Worm (Caenorhabditis elegans) whole organism, L2 larva: Measurements from ENCODE around the gene set-11.
"Not testable (repeated sequence)": the region's sequence is repeated elsewhere in the genome, so short reads cannot be mapped to it uniquely, and the experiment has no call there.

ENCODE experiments used
- C34F6.9 ChIP-seq: fragments of 150-350 bp; optimal IDR thresholded peaks from 2 replicates; lab custom pipeline; 2014; ENCODE audit warnings: missing biosample characterization, missing genetic modification characterization
- F13H6.1 ChIP-seq: sonication (generic microtip); optimal IDR thresholded peaks from 2 replicates; lab custom pipeline; 2016; ENCODE audit warnings: missing genetic modification characterization, missing compliant biosample characterization
- Y55F3AM.14 ChIP-seq: fragments of 200-800 bp; sonication (Bioruptor generic); optimal IDR thresholded peaks from 2 replicates; lab custom pipeline; 2018; ENCODE audit warnings: mild to moderate bottlenecking, missing genetic modification characterization, missing compliant biosample characterization
- alr-1 ChIP-seq: fragments of 150-350 bp; optimal IDR thresholded peaks from 2 replicates; lab custom pipeline; 2014; ENCODE audit warnings: missing biosample characterization, missing genetic modification characterization
- aly-2 ChIP-seq: fragments of 150-350 bp; optimal IDR thresholded peaks from 2 replicates; lab custom pipeline; 2014; ENCODE audit warnings: missing biosample characterization, missing genetic modification characterization
- ama-1 ChIP-seq: fragments of 150-350 bp; optimal IDR thresholded peaks from 2 replicates; lab custom pipeline; 2018; ENCODE audit warnings: inconsistent platforms
- ceh-16 ChIP-seq: fragments of 150-350 bp; optimal IDR thresholded peaks from 2 replicates; lab custom pipeline; 2014; ENCODE audit warnings: missing biosample characterization, missing genetic modification characterization
- elt-3 ChIP-seq: sonication (generic microtip); optimal IDR thresholded peaks from 2 replicates; lab custom pipeline; 2017; ENCODE audit warnings: missing biosample characterization, missing genetic modification characterization
- fos-1 ChIP-seq: fragments of 150-350 bp; optimal IDR thresholded peaks from 2 replicates; lab custom pipeline; 2014; ENCODE audit warnings: missing biosample characterization, missing genetic modification characterization
- gmeb-1 ChIP-seq: fragments of 150-350 bp; optimal IDR thresholded peaks from 2 replicates; lab custom pipeline; 2014; ENCODE audit warnings: missing biosample characterization, missing genetic modification characterization
- lin-11 ChIP-seq: fragments of 150-350 bp; sonication (generic microtip); optimal IDR thresholded peaks from 2 replicates; lab custom pipeline; 2014; ENCODE audit warnings: missing biosample characterization, missing genetic modification characterization, inconsistent platforms, mixed read lengths
- lin-13 ChIP-seq: fragments of 150-350 bp; optimal IDR thresholded peaks from 2 replicates; lab custom pipeline; 2014; ENCODE audit warnings: missing biosample characterization, missing genetic modification reagents, missing genetic modification characterization
- lin-39 ChIP-seq: fragments of 150-350 bp; optimal IDR thresholded peaks from 2 replicates; lab custom pipeline; 2014; ENCODE audit warnings: missing biosample characterization, missing genetic modification reagents, missing genetic modification characterization
- mab-5 ChIP-seq: fragments of 150-350 bp; optimal IDR thresholded peaks from 2 replicates; lab custom pipeline; 2014; ENCODE audit warnings: missing biosample characterization, missing genetic modification characterization
- mbf-1 ChIP-seq: sonication (generic microtip); optimal IDR thresholded peaks from 2 replicates; lab custom pipeline; 2017; ENCODE audit warnings: missing biosample characterization, missing genetic modification characterization
- mdl-1 ChIP-seq, 2 experiments: fragments of 150-350 bp in 1 of 2; sonication (generic microtip) in 1 of 2; optimal IDR thresholded peaks; 2 replicates each; lab custom pipeline; 2017; ENCODE audit warnings: missing biosample characterization in 2 of 2, missing genetic modification characterization in 2 of 2
- nhr-10 ChIP-seq: sonication (generic microtip); optimal IDR thresholded peaks from 2 replicates; lab custom pipeline; 2017; ENCODE audit warnings: missing biosample characterization, missing genetic modification characterization
- nhr-11 ChIP-seq: fragments of 150-350 bp; optimal IDR thresholded peaks from 2 replicates; lab custom pipeline; 2014; ENCODE audit warnings: missing biosample characterization, missing genetic modification characterization
- nhr-21 ChIP-seq: fragments of 150-350 bp; optimal IDR thresholded peaks from 2 replicates; lab custom pipeline; 2014; ENCODE audit warnings: missing biosample characterization, missing genetic modification characterization
- nhr-25 ChIP-seq: fragments of 150-350 bp; sonication (generic microtip); optimal IDR thresholded peaks from 3 replicates; lab custom pipeline; 2014; ENCODE audit warnings: missing biosample characterization, missing genetic modification characterization
- nhr-6 ChIP-seq: fragments of 150-350 bp; optimal IDR thresholded peaks from 2 replicates; lab custom pipeline; 2014; ENCODE audit warnings: missing biosample characterization, missing genetic modification characterization
- nhr-77 ChIP-seq: fragments of 150-350 bp; optimal IDR thresholded peaks from 2 replicates; lab custom pipeline; 2014; ENCODE audit warnings: missing biosample characterization, missing genetic modification characterization
- sem-4 ChIP-seq: fragments of 150-350 bp; optimal IDR thresholded peaks from 2 replicates; lab custom pipeline; 2014; ENCODE audit warnings: missing biosample characterization, missing genetic modification reagents, missing genetic modification characterization
- sma-9 ChIP-seq, 2 experiments: fragments of 150-350 bp in 1 of 2; sonication (generic microtip) in 1 of 2; optimal IDR thresholded peaks; 2 replicates each; lab custom pipeline; 2014 to 2016; ENCODE audit warnings: missing genetic modification characterization in 2 of 2, mild to moderate bottlenecking in 1 of 2, missing biosample characterization in 1 of 2, missing compliant biosample characterization in 1 of 2, missing genetic modification reagents in 1 of 2, moderate library complexity in 1 of 2
- unc-39 ChIP-seq: fragments of 150-350 bp; optimal IDR thresholded peaks from 2 replicates; lab custom pipeline; 2014; ENCODE audit warnings: missing biosample characterization, missing genetic modification characterization
- unc-55 ChIP-seq: fragments of 150-350 bp; sonication (generic microtip); optimal IDR thresholded peaks from 3 replicates; lab custom pipeline; 2014; ENCODE audit warnings: missing biosample characterization, missing genetic modification reagents, missing genetic modification characterization
- unc-62 ChIP-seq: fragments of 150-350 bp; optimal IDR thresholded peaks from 2 replicates; lab custom pipeline; 2014; ENCODE audit warnings: missing biosample characterization, missing genetic modification reagents, missing genetic modification characterization
- zag-1 ChIP-seq: fragments of 150-350 bp; optimal IDR thresholded peaks from 2 replicates; lab custom pipeline; 2014; ENCODE audit warnings: missing biosample characterization, missing genetic modification characterization
- ztf-11 ChIP-seq: sonication (generic microtip); optimal IDR thresholded peaks from 2 replicates; lab custom pipeline; 2017; ENCODE audit warnings: missing biosample characterization, missing genetic modification characterization

set-11 gene

DNA sequence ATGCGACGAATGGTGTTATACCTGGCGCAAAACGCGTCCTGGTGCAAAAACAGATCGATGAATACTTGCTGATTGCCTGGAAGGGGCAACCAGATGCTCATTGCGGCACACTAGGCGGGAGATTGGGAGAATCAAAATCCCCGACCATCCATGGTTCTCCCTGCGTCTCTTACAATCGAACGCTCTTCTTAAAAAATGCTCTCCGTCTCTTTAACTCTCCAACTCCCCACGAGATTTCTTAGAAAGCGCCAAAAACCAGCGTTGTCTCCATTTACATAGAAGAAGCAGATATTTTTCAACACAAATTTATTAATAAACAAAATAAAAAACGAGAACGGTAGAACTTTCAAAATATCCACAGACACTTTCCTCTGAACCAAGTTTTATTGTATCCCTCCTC is 11.3 kb downstream of the set-11 start, which contains the start of gene F34D6.1:
TSS of gene F34D6.1 (minus strand) at position 101 of the 400 bp plus-strand sequence.
- TF ChIP-seq nhr-6 (tag; lab: Kevin White, UChicago) (no peak), lin-11 (tag; lab: Kevin White, UChicago) (no peak), unc-62 (GFP tag; lab: Kevin White, UChicago) (no peak), nhr-77 (tag; lab: Kevin White, UChicago) (no peak), aly-2 (tag; lab: Kevin White, UChicago) (no peak), ceh-16 (tag; lab: Kevin White, UChicago) (no peak), fos-1 (no peak), unc-55 (GFP tag; lab: Kevin White, UChicago) (no peak), lin-39 (tag; lab: Kevin White, UChicago) (no peak), unc-39 (tag; lab: Kevin White, UChicago) (no peak), mab-5 (no peak), sem-4 (no peak), zag-1 (tag; lab: Kevin White, UChicago) (no peak), Y55F3AM.14 (GFP tag; lab: Kevin White, UChicago) (no peak), alr-1 (tag; lab: Kevin White, UChicago) (no peak), nhr-10 (tag; lab: Kevin White, UChicago) (no peak), gmeb-1 (tag; lab: Kevin White, UChicago) (no peak)
- TF ChIP-seq, all 48 proteins: peak for 0

DNA sequence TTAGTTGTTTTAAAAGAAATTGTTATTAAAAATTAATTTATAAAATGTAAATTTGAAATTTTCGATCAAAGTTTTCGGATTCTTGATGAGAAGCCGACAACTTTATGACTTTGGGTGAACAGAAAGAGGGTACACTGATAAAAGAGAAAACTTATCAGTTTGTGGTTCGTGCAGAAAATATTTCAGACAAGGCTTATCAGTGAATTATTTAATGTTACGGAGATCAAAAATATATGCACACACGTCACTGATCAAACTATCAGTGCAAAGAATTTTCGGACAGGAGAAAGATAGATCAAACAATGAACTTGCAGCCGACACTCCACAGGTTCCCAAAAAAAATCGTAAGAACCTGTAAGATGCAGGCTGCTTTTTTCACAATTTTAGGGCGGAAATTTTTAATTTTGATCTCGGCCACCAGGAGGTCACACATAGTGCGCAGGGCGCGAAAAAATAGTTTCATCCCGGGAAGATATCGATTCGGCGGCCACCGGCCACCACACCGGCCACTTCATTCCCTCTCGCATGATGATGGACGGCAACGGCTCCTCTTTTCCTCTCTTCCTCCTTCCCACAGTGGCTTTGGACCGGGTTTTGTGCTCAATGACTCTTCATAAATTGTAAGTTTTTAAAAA is 14.7 kb downstream of the set-11 start, which contains the start of gene F22E5.17:
TSS of gene F22E5.17 (plus strand) at position 508 of the 635 bp plus-strand sequence.
- TF ChIP-seq gmeb-1 (tag; lab: Kevin White, UChicago) (peak; percentile 19), lin-11 (tag; lab: Kevin White, UChicago) (no peak), aly-2 (tag; lab: Kevin White, UChicago) (no peak), fos-1 (peak; percentile 88), nhr-10 (tag; lab: Kevin White, UChicago) (no peak), F13H6.1 (tag; lab: Kevin White, UChicago) (peak; percentile 1), elt-3 (tag; lab: Kevin White, UChicago) (no peak), sma-9 (GFP tag; optimal IDR thresholded peaks at IDR 0.05; lab: Kevin White, UChicago) (peak; percentile 77), sma-9 (tag; optimal IDR thresholded peaks at IDR 0.05; lab: Kevin White, UChicago) (no peak)

DNA sequence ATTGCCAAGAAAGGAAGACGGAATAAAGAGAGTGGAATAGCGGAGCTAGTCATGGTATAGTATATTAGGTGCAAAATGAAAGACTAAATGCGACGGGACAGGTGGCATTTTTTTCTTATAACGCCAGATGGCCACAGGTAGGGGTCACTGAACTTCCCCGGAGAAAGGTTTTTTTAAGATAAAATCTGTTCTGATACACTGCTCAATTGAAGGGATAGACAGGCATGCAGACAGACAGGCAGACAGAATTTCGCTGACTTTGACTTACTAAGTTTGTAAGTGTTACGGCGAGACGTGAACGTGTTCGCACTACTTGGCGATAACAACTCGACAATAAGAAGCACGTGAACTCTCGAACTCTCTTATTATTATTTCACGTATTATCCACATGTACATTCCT is 18.8 kb downstream of the set-11 start, which contains the start of the genes F22E5.20 and F22E5.1:
TSS of gene F22E5.20 (minus strand) at position 101 of the 400 bp plus-strand sequence.
TSS of gene F22E5.1 (plus strand) at position 242 of the 400 bp plus-strand sequence.
- TF ChIP-seq unc-55 (GFP tag; lab: Kevin White, UChicago); nhr-25 (tag; lab: Kevin White, UChicago); nhr-6 (tag; lab: Kevin White, UChicago): not testable (repeated sequence)

DNA sequence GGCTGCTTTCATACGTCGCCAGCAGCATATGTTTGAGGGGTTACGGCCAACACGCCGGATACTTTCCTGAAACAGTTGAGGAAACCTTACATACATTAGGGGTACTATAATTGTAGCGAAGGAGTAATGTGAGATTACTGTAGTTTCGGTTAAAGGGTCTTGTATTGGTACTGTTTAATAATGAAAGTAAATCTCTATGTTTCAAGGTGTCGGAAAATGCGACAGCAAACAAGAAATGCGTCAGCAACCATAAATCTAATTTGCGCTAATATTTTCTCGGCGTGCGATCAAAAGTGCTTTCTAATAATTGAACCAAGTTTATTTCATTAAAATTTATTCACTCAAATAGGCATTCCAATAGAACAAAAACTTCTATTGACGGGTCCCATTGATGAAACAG is 20.1 kb downstream of the set-11 start, which contains the start of gene sri-57:
TSS of gene sri-57 (minus strand) at position 101 of the 400 bp plus-strand sequence.
- not testable (repeated sequence) for TF ChIP-seq lin-39, nhr-25, ceh-16 (tag; lab: Kevin White, UChicago)
- TF ChIP-seq, all 48 proteins: peak for 0; not testable (repeated sequence) for 48

DNA sequence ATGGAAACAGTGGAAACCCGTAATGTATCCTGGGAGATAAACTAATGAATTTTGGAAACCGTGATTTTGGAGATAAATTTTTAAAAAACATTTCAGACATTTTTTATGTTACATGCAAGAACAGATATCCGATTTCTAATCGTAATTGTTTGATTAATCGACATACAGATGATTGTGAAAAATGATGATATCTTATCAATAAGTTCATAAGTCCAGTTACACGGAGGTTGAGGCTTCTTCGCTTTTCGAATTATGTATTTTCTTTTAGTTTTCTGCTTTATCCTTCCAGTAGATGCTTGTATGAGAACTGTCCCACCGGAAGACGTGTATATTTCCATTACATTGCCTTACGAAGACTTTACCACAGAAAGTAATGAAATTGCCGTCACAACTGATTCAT is 26.8 kb downstream of the set-11 start, which contains the start of gene F22E5.22:
TSS of gene F22E5.22 (plus strand) at position 301 of the 400 bp plus-strand sequence.
- TF ChIP-seq alr-1 (tag; lab: Kevin White, UChicago): no peak

DNA sequence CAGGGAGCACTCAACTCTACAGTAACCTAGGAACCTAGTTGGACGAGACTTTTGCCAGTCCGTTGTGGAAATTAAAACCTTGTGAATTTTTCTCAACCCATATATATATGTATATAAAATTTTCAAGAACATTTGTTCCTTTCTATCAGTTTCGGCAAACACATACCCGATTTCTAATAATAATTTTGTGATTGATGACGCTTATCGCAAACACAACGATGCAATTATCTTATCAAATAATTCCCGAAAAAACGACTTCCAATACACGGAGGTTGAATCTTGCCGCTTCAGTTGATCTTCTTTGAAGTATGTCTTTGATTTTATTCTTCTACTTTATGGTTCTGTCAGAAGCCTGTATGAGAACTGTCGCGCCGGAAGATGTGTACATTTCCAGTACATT is 27.3 kb downstream of the set-11 start, which contains the start of gene F22E5.2:
TSS of gene F22E5.2 (plus strand) at position 301 of the 400 bp plus-strand sequence.
- not testable (repeated sequence) for TF ChIP-seq ama-1 (lab: Kevin White, UChicago); nhr-25 (tag; lab: Kevin White, UChicago); elt-3 (tag; lab: Kevin White, UChicago)

DNA sequence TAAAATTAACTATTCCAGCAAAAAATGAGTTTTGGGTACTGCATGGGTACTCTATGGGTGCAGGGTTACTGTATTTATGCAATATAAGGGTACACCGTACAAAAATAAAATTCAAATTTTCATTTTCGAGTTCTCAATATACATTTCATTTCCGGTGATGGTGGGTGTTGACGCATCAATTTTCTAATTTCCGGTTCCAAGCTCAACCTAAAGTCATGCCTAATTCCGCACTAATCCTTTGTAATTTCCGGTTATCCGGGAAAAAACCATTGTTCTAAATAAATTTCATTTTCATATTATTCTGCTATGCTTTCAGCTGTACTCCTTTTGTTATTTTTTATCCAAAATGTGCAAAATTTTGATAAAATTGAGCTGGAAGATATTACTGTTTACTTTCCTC is 33.0 kb downstream of the set-11 start, which contains the start of gene gcy-21:
TSS of gene gcy-21 (plus strand) at position 301 of the 400 bp plus-strand sequence.
- TF ChIP-seq C34F6.9 (tag; lab: Kevin White, UChicago): no peak
- TF ChIP-seq alr-1 (tag; lab: Kevin White, UChicago): no peak
- TF ChIP-seq nhr-21 (tag; lab: Kevin White, UChicago): no peak
- no peak for TF ChIP-seq elt-3 (tag; lab: Kevin White, UChicago)
- no peak for TF ChIP-seq mdl-1 (tag; optimal IDR thresholded peaks at IDR 0.05; lab: Kevin White, UChicago)
- TF ChIP-seq nhr-25 (tag; lab: Kevin White, UChicago): no peak
- no peak for TF ChIP-seq lin-13
- TF ChIP-seq nhr-11 (tag; lab: Kevin White, UChicago): no peak
- TF ChIP-seq mbf-1 (tag; lab: Kevin White, UChicago): no peak
- no peak for TF ChIP-seq ztf-11 (tag; lab: Kevin White, UChicago)
- TF ChIP-seq, all 48 proteins: peak for 0
